Worm (Caenorhabditis elegans) whole organism, early embryonic: ENCODE measurements around the gene comt-2.

Experiments used
- B0310.2 ChIP-seq: sonication (generic microtip); optimal IDR thresholded peaks from 2 replicates; lab custom pipeline; 2016; ENCODE audit warnings: mild to moderate bottlenecking, missing genetic modification characterization, missing compliant biosample characterization
- F13C5.2 ChIP-seq: sonication (generic microtip); optimal IDR thresholded peaks from 2 replicates; lab custom pipeline; 2017; ENCODE audit warnings: mild to moderate bottlenecking, missing genetic modification characterization, inconsistent platforms, missing compliant biosample characterization
- ama-1 ChIP-seq: fragments of 150-350 bp; optimal IDR thresholded peaks from 2 replicates; lab custom pipeline; 2014
- ceh-13 ChIP-seq: fragments of 200-800 bp; sonication (Bioruptor generic); optimal IDR thresholded peaks from 2 replicates; lab custom pipeline; 2018; ENCODE audit warnings: mild to moderate bottlenecking, missing genetic modification characterization, missing compliant biosample characterization
- hmbx-1 ChIP-seq: sonication (generic microtip); optimal IDR thresholded peaks from 2 replicates; lab custom pipeline; 2016; ENCODE audit warnings: mild to moderate bottlenecking, missing genetic modification characterization, missing compliant biosample characterization
- hmg-4 ChIP-seq: fragments of 200-800 bp; sonication (Bioruptor generic); optimal IDR thresholded peaks from 2 replicates; lab custom pipeline; 2018; ENCODE audit warnings: mild to moderate bottlenecking, missing genetic modification characterization, missing compliant biosample characterization
- hnd-1 ChIP-seq: sonication (generic microtip); optimal IDR thresholded peaks from 2 replicates; lab custom pipeline; 2016; ENCODE audit warnings: missing genetic modification characterization, missing compliant biosample characterization
- pes-1 ChIP-seq: fragments of 200-800 bp; sonication (Bioruptor generic); IDR thresholded peaks from 2 replicates; pipeline ENCODE4 v1.3.6; 2022; ENCODE audit warnings: missing genetic modification reagents, missing genetic modification characterization, missing compliant biosample characterization
- scrt-1 ChIP-seq: fragments of 200-800 bp; sonication (Bioruptor generic); IDR thresholded peaks from 2 replicates; pipeline ENCODE4 v1.3.6; 2022; ENCODE audit warnings: missing genetic modification characterization, missing compliant biosample characterization
- sea-1 ChIP-seq: fragments of 200-800 bp; sonication (Bioruptor generic); conservative IDR thresholded peaks from 2 replicates; pipeline ENCODE4 v1.3.6; 2022; ENCODE audit warnings: missing genetic modification characterization, missing compliant biosample characterization
- tbx-11 ChIP-seq: fragments of 200-800 bp; sonication (Bioruptor generic); IDR thresholded peaks from 2 replicates; pipeline ENCODE4 v1.3.6; 2022; ENCODE audit warnings: missing genetic modification characterization, missing compliant biosample characterization
- tra-4 ChIP-seq: sonication (generic microtip); optimal IDR thresholded peaks from 2 replicates; lab custom pipeline; 2017; ENCODE audit warnings: missing genetic modification characterization, missing compliant biosample characterization

ce11 chrV:16508667-16509066 lies 14.4 kb upstream of the comt-2 start, which contains the start of gene srr-3:
- TF ChIP-seq ama-1 (lab: Kevin White, UChicago) (no peak), tbx-11 (GFP tag; lab: Robert Waterston, UW) (no peak), B0310.2 (no peak), scrt-1 (GFP tag; lab: Robert Waterston, UW) (no peak), ceh-13 (no peak), sea-1 (GFP tag; lab: Robert Waterston, UW) (no peak), tra-4 (no peak), pes-1 (GFP tag; lab: Robert Waterston, UW) (no peak), hmg-4 (no peak), hnd-1 (no peak), hmbx-1 (tag; lab: Kevin White, UChicago) (no peak), F13C5.2 (tag; lab: Kevin White, UChicago) (no peak)
